ENCODE assay signal across 1 fruit fly cellular context in the genomic region with DNA sequence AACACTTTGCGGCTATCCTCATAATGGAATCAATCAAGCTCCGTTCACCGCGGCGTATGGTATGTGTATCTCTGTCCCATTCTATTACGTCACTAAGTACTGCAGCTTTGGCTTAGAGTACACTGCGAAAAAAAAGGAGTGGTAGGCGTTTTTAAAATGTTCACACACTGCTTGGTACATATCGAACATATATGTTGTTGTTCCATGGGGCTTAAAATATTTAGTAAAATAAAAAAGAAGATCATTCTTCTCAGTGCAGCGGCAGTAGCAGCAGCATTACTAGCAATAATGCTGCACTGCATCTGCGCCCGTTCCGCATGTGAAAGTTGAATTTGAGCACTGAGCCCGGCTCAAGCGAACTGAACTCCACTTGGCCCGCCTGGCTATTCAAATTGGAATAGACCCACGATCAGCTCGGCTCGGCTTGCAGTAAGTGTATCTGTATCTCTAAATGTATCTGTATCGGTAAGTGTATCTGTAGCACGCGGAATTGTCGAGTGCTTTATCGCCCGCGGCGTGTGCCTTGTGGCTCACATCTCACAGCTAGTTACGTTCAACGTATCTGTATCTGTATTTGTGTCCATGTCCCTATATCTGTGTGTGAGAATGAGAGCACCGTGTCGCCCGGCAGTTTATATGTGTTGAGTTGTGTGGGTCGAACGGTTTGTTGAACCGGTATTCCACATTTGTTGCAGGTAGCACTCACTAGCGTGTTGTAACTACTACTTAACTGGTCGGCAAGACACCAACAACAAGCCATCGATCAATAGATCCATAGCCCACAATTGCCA.
TF ChIP-seq lines count a peak whose summit lies in the region.

No protein-coding gene starts in this region.

TF ChIP-seq in whole organism, embryonic, 481 proteins besides CTCF, POLR2A, EP300 and RAD21 (continued from another document and continues in another):
- TF ChIP-seq CG14441 (GFP tag; IDR thresholded peaks at IDR 0.05; lab: Robert Waterston, UW), result peak; percentile 66
- TF ChIP-seq pfk (GFP tag; optimal IDR thresholded peaks at IDR 0.05; lab: Kevin White, UChicago), result no peak
- TF ChIP-seq Dp (GFP tag; optimal IDR thresholded peaks at IDR 0.05; lab: Kevin White, UChicago), result no peak
- TF ChIP-seq pum (GFP tag; optimal IDR thresholded peaks at IDR 0.05; lab: Kevin White, UChicago), result peak; percentile 54
- TF ChIP-seq CG4617 (GFP tag; optimal IDR thresholded peaks at IDR 0.05; lab: Kevin White, UChicago; ENCODE audit: borderline replicate concordance), result peak; percentile 12
- no peak for TF ChIP-seq Ravus (GFP tag; IDR thresholded peaks at IDR 0.05; lab: Robert Waterston, UW)
- TF ChIP-seq CG2678 (tag; optimal IDR thresholded peaks at IDR 0.05; lab: Kevin White, UChicago), result peak; percentile 67
- TF ChIP-seq CG8765 (GFP tag; IDR thresholded peaks at IDR 0.05; lab: Robert Waterston, UW), result no peak
- TF ChIP-seq CG6854 (GFP tag; optimal IDR thresholded peaks at IDR 0.05; lab: Kevin White, UChicago), result no peak
- peak; percentile 44; the same call in 1 of the 3 replicates for TF ChIP-seq otp (GFP tag; IDR thresholded peaks at IDR 0.05; lab: Robert Waterston, UW)
- TF ChIP-seq gsb (GFP tag; IDR thresholded peaks at IDR 0.05; lab: Robert Waterston, UW), result no peak
- TF ChIP-seq CG10979 (tag; optimal IDR thresholded peaks at IDR 0.05; lab: Kevin White, UChicago), result peak; percentile 61
- TF ChIP-seq CG10431 (GFP tag; optimal IDR thresholded peaks at IDR 0.05; lab: Kevin White, UChicago), result no peak
- TF ChIP-seq CG9817 (tag; optimal IDR thresholded peaks at IDR 0.05; lab: Kevin White, UChicago), result peak; percentile 20
- peak; percentile 60 for TF ChIP-seq stc (GFP tag; IDR thresholded peaks at IDR 0.05; lab: Robert Waterston, UW)
- no peak for TF ChIP-seq slou (GFP tag; optimal IDR thresholded peaks at IDR 0.05; lab: Kevin White, UChicago)
- no peak for TF ChIP-seq knrl (GFP tag; IDR thresholded peaks at IDR 0.05; lab: Robert Waterston, UW; ENCODE audit: partially characterized antibody)
- no peak for TF ChIP-seq CG7745 (tag; optimal IDR thresholded peaks at IDR 0.05; lab: Kevin White, UChicago)
- no peak for TF ChIP-seq pros (GFP tag; optimal IDR thresholded peaks at IDR 0.05; lab: Kevin White, UChicago)
- no peak for TF ChIP-seq yki (optimal IDR thresholded peaks at IDR 0.05; lab: Kevin White, UChicago)
- TF ChIP-seq CG3407 (GFP tag; optimal IDR thresholded peaks at IDR 0.05; lab: Kevin White, UChicago), result no peak
- TF ChIP-seq Neu2 (GFP tag; optimal IDR thresholded peaks at IDR 0.05; lab: Kevin White, UChicago; ENCODE audit: borderline replicate concordance), result no peak
- peak; percentile 41 for TF ChIP-seq CG33213 (GFP tag; optimal IDR thresholded peaks at IDR 0.05; lab: Kevin White, UChicago)
- TF ChIP-seq Hr3 (GFP tag; optimal IDR thresholded peaks at IDR 0.05; lab: Kevin White, UChicago), result peak; percentile 43
- TF ChIP-seq CG11695 (GFP tag; IDR thresholded peaks at IDR 0.05; lab: Robert Waterston, UW), result 0 out of 3 replicates have a peak, but pooled peaks have one; percentile 45
- peak; percentile 63 for TF ChIP-seq row (GFP tag; IDR thresholded peaks at IDR 0.05; lab: Robert Waterston, UW)
- peak; percentile 41 for TF ChIP-seq CG6813 (GFP tag; optimal IDR thresholded peaks at IDR 0.05; lab: Kevin White, UChicago)
- TF ChIP-seq Atf3 (GFP tag; optimal IDR thresholded peaks at IDR 0.05; lab: Kevin White, UChicago), result peak; percentile 54
- peak; percentile 41 for TF ChIP-seq Meics (GFP tag; optimal IDR thresholded peaks at IDR 0.05; lab: Kevin White, UChicago)
- peak; percentile 47; the same call in 1 of the 2 replicates for TF ChIP-seq Xrp1 (GFP tag; IDR thresholded peaks at IDR 0.05; lab: Robert Waterston, UW)
- TF ChIP-seq Med (GFP tag; lab: Kevin White, UChicago), result peak; percentile 84
- peak; percentile 51 for TF ChIP-seq az2 (GFP tag; optimal IDR thresholded peaks at IDR 0.05; lab: Kevin White, UChicago)
- TF ChIP-seq fd3F (GFP tag; optimal IDR thresholded peaks at IDR 0.05; lab: Kevin White, UChicago), result no peak
- peak; percentile 58 for TF ChIP-seq HHEX (GFP tag; optimal IDR thresholded peaks at IDR 0.05; lab: Kevin White, UChicago)
- no peak for TF ChIP-seq emc (GFP tag; optimal IDR thresholded peaks at IDR 0.05; lab: Kevin White, UChicago)
- peak; percentile 16 for TF ChIP-seq CG6254 (GFP tag; optimal IDR thresholded peaks at IDR 0.05; lab: Kevin White, UChicago)
- peak; percentile 19 for TF ChIP-seq CG10462 (GFP tag; optimal IDR thresholded peaks at IDR 0.05; lab: Kevin White, UChicago)
- TF ChIP-seq CG12942 (GFP tag; optimal IDR thresholded peaks at IDR 0.05; lab: Kevin White, UChicago), result peak; percentile 33
- TF ChIP-seq pita (GFP tag; optimal IDR thresholded peaks at IDR 0.05; lab: Kevin White, UChicago), result no peak
- TF ChIP-seq lola (GFP tag; optimal IDR thresholded peaks at IDR 0.05; lab: Kevin White, UChicago), result no peak
- TF ChIP-seq ase (GFP tag; IDR thresholded peaks at IDR 0.05; lab: Robert Waterston, UW), result peak; percentile 60; the same call in 1 of the 3 replicates
- no peak for TF ChIP-seq CG15601 (tag; optimal IDR thresholded peaks at IDR 0.05; lab: Kevin White, UChicago)
- no peak for TF ChIP-seq fru (optimal IDR thresholded peaks at IDR 0.05; lab: Kevin White, UChicago)
- no peak for TF ChIP-seq CkIIα-i1 (GFP tag; IDR thresholded peaks at IDR 0.05; lab: Robert Waterston, UW)
- no peak for TF ChIP-seq CG1792 (GFP tag; optimal IDR thresholded peaks at IDR 0.05; lab: Kevin White, UChicago)
- TF ChIP-seq Scr (GFP tag; IDR thresholded peaks at IDR 0.05; lab: Robert Waterston, UW; ENCODE audit: partially characterized antibody), result no peak
- TF ChIP-seq CG9727 (GFP tag; optimal IDR thresholded peaks at IDR 0.05; lab: Kevin White, UChicago), result peak; percentile 36
- TF ChIP-seq repo (GFP tag; optimal IDR thresholded peaks at IDR 0.05; lab: Kevin White, UChicago), result no peak
- TF ChIP-seq dysf (GFP tag; IDR thresholded peaks at IDR 0.05; lab: Robert Waterston, UW), result peak; percentile 67
- TF ChIP-seq CG11696 (GFP tag; IDR thresholded peaks at IDR 0.05; lab: Robert Waterston, UW), result no peak
- no peak for TF ChIP-seq CG10147 (GFP tag; optimal IDR thresholded peaks at IDR 0.05; lab: Kevin White, UChicago)
- TF ChIP-seq Camta (GFP tag; optimal IDR thresholded peaks at IDR 0.05; lab: Kevin White, UChicago), result peak; percentile 26
- TF ChIP-seq Dll (GFP tag; IDR thresholded peaks at IDR 0.05; lab: Robert Waterston, UW; ENCODE audit: partially characterized antibody), result no peak
- peak; percentile 49 for TF ChIP-seq CG5180 (GFP tag; optimal IDR thresholded peaks at IDR 0.05; lab: Kevin White, UChicago)
- TF ChIP-seq unpg (GFP tag; optimal IDR thresholded peaks at IDR 0.05; lab: Kevin White, UChicago), result peak; percentile 40
- TF ChIP-seq cwo (GFP tag; optimal IDR thresholded peaks at IDR 0.05; lab: Kevin White, UChicago), result peak; percentile 7
- TF ChIP-seq CG8359 (GFP tag; optimal IDR thresholded peaks at IDR 0.05; lab: Kevin White, UChicago; ENCODE audit: borderline replicate concordance), result no peak
- peak; percentile 5 for TF ChIP-seq CG2116 (GFP tag; optimal IDR thresholded peaks at IDR 0.05; lab: Kevin White, UChicago)
- peak; percentile 32; the same call in 1 of the 3 replicates for TF ChIP-seq gce (GFP tag; IDR thresholded peaks at IDR 0.05; lab: Robert Waterston, UW)
- no peak for TF ChIP-seq ham (GFP tag; IDR thresholded peaks at IDR 0.05; lab: Robert Waterston, UW)
- TF ChIP-seq CoRest (tag; optimal IDR thresholded peaks at IDR 0.05; lab: Kevin White, UChicago), result peak; percentile 60
- peak; percentile 70; the same call in 2 of the 3 replicates for TF ChIP-seq CG34422 (GFP tag; IDR thresholded peaks at IDR 0.05; lab: Robert Waterston, UW)
- peak; percentile 33 for TF ChIP-seq Abd-B (GFP tag; optimal IDR thresholded peaks at IDR 0.05; lab: Kevin White, UChicago)
- 0 out of 3 replicates have a peak, but pooled peaks have one; percentile 15 for TF ChIP-seq CG2199 (GFP tag; IDR thresholded peaks at IDR 0.05; lab: Robert Waterston, UW)
- TF ChIP-seq CG7987 (GFP tag; optimal IDR thresholded peaks at IDR 0.05; lab: Kevin White, UChicago), result no peak
- TF ChIP-seq shn (GFP tag; optimal IDR thresholded peaks at IDR 0.05; lab: Kevin White, UChicago), result no peak
- TF ChIP-seq Ets65A (GFP tag; lab: Kevin White, UChicago), result peak; percentile 46
- peak; percentile 65 for TF ChIP-seq jing (GFP tag; optimal IDR thresholded peaks at IDR 0.05; lab: Kevin White, UChicago)
- TF ChIP-seq btn (GFP tag; optimal IDR thresholded peaks at IDR 0.05; lab: Kevin White, UChicago), result peak; percentile 36
- TF ChIP-seq stwl (tag; optimal IDR thresholded peaks at IDR 0.05; lab: Kevin White, UChicago), result no peak
- TF ChIP-seq Six4 (GFP tag; optimal IDR thresholded peaks at IDR 0.05; lab: Kevin White, UChicago), result peak; percentile 1
- peak; percentile 67 for TF ChIP-seq CG10366 (GFP tag; IDR thresholded peaks at IDR 0.05; lab: Robert Waterston, UW)
- TF ChIP-seq CG7372 (GFP tag; IDR thresholded peaks at IDR 0.05; lab: Robert Waterston, UW), result no peak
- peak; percentile 10 for TF ChIP-seq NC2β (GFP tag; optimal IDR thresholded peaks at IDR 0.05; lab: Kevin White, UChicago)
- no peak for TF ChIP-seq bbx (GFP tag; IDR thresholded peaks at IDR 0.05; lab: Robert Waterston, UW; ENCODE audit: partially characterized antibody)
- peak; percentile 1 for TF ChIP-seq ab (GFP tag; optimal IDR thresholded peaks at IDR 0.05; lab: Kevin White, UChicago)
- peak; percentile 20 for TF ChIP-seq nerfin-1 (tag; optimal IDR thresholded peaks at IDR 0.05; lab: Kevin White, UChicago)
- peak; percentile 51 for TF ChIP-seq CG1529 (GFP tag; optimal IDR thresholded peaks at IDR 0.05; lab: Kevin White, UChicago)
- no peak for TF ChIP-seq MTF-1 (GFP tag; optimal IDR thresholded peaks at IDR 0.05; lab: Kevin White, UChicago; ENCODE audit: borderline replicate concordance)
- no peak for TF ChIP-seq twi (tag; optimal IDR thresholded peaks at IDR 0.05; lab: Kevin White, UChicago)
- peak; percentile 56 for TF ChIP-seq CG15269 (tag; optimal IDR thresholded peaks at IDR 0.05; lab: Kevin White, UChicago)
- peak; percentile 2 for TF ChIP-seq CG13775 (GFP tag; optimal IDR thresholded peaks at IDR 0.05; lab: Kevin White, UChicago)
- TF ChIP-seq ranshi (GFP tag; IDR thresholded peaks at IDR 0.05; lab: Robert Waterston, UW), result peak; percentile 46; the same call in 1 of the 2 replicates
- peak; percentile 51 for TF ChIP-seq CG6689 (GFP tag; IDR thresholded peaks at IDR 0.05; lab: Robert Waterston, UW)
- peak; percentile 72; the same call in 1 of the 2 replicates for TF ChIP-seq H2.0 (GFP tag; IDR thresholded peaks at IDR 0.05; lab: Robert Waterston, UW)
- TF ChIP-seq CG13424 (tag; optimal IDR thresholded peaks at IDR 0.05; lab: Kevin White, UChicago), result peak; percentile 65
- no peak for TF ChIP-seq cas (GFP tag; IDR thresholded peaks at IDR 0.05; lab: Robert Waterston, UW)
- no peak for TF ChIP-seq CG12299 (tag; optimal IDR thresholded peaks at IDR 0.05; lab: Kevin White, UChicago)
- no peak for TF ChIP-seq aop (GFP tag; IDR thresholded peaks at IDR 0.05; lab: Robert Waterston, UW)
- TF ChIP-seq CG31441 (GFP tag; IDR thresholded peaks at IDR 0.05; lab: Robert Waterston, UW), result peak; percentile 61
- TF ChIP-seq CG14965 (GFP tag; optimal IDR thresholded peaks at IDR 0.05; lab: Kevin White, UChicago; ENCODE audit: borderline replicate concordance), result no peak
- TF ChIP-seq CG1832 (GFP tag; optimal IDR thresholded peaks at IDR 0.05; lab: Kevin White, UChicago), result no peak
- TF ChIP-seq tx (GFP tag; optimal IDR thresholded peaks at IDR 0.05; lab: Kevin White, UChicago), result no peak
- peak; percentile 18 for TF ChIP-seq CG4328 (GFP tag; optimal IDR thresholded peaks at IDR 0.05; lab: Kevin White, UChicago)
- TF ChIP-seq E2f1 (GFP tag; IDR thresholded peaks at IDR 0.05; lab: Robert Waterston, UW), result no peak
- no peak for TF ChIP-seq eyg (GFP tag; optimal IDR thresholded peaks at IDR 0.05; lab: Kevin White, UChicago)
- peak; percentile 29 for TF ChIP-seq CG14710 (tag; optimal IDR thresholded peaks at IDR 0.05; lab: Kevin White, UChicago)
- peak; percentile 82 for TF ChIP-seq CG17359 (tag; optimal IDR thresholded peaks at IDR 0.05; lab: Kevin White, UChicago)
- peak; percentile 64 for TF ChIP-seq ind (GFP tag; optimal IDR thresholded peaks at IDR 0.05; lab: Kevin White, UChicago)
- TF ChIP-seq oc (tag; optimal IDR thresholded peaks at IDR 0.05; lab: Kevin White, UChicago), result peak; percentile 80
- no peak for TF ChIP-seq CG30020 (tag; optimal IDR thresholded peaks at IDR 0.05; lab: Kevin White, UChicago)
- peak; percentile 46; the same call in 1 of the 2 replicates for TF ChIP-seq sob (GFP tag; IDR thresholded peaks at IDR 0.05; lab: Robert Waterston, UW)
- TF ChIP-seq CG13624 (GFP tag; optimal IDR thresholded peaks at IDR 0.05; lab: Kevin White, UChicago), result no peak
- peak; percentile 10 for TF ChIP-seq NC2α (GFP tag; optimal IDR thresholded peaks at IDR 0.05; lab: Kevin White, UChicago)
- peak; percentile 71 for TF ChIP-seq seq (GFP tag; IDR thresholded peaks at IDR 0.05; lab: Robert Waterston, UW)
- no peak for TF ChIP-seq Bgb (GFP tag; IDR thresholded peaks at IDR 0.05; lab: Robert Waterston, UW; ENCODE audit: partially characterized antibody)
- TF ChIP-seq CG12071 (GFP tag; optimal IDR thresholded peaks at IDR 0.05; lab: Kevin White, UChicago), result peak; percentile 42
- TF ChIP-seq Mad (GFP tag; optimal IDR thresholded peaks at IDR 0.05; lab: Kevin White, UChicago), result peak; percentile 42
- peak; percentile 63 for TF ChIP-seq CG17328 (GFP tag; IDR thresholded peaks at IDR 0.05; lab: Robert Waterston, UW)
- TF ChIP-seq CG10267 (tag; optimal IDR thresholded peaks at IDR 0.05; lab: Kevin White, UChicago), result peak; percentile 35
- peak; percentile 23 for TF ChIP-seq Dad (GFP tag; optimal IDR thresholded peaks at IDR 0.05; lab: Kevin White, UChicago)
- peak; percentile 53; the same call in 1 of the 3 replicates for TF ChIP-seq CG6175 (GFP tag; IDR thresholded peaks at IDR 0.05; lab: Robert Waterston, UW)
- no peak for TF ChIP-seq CG18011 (GFP tag; optimal IDR thresholded peaks at IDR 0.05; lab: Kevin White, UChicago)
- TF ChIP-seq Pdp1 (GFP tag; optimal IDR thresholded peaks at IDR 0.05; lab: Kevin White, UChicago), result peak in 1 of 2 experiments; percentile 63
- no peak for TF ChIP-seq CG11456 (GFP tag; IDR thresholded peaks at IDR 0.05; lab: Robert Waterston, UW)
- TF ChIP-seq bigmax (GFP tag; optimal IDR thresholded peaks at IDR 0.05; lab: Kevin White, UChicago), result no peak
- TF ChIP-seq CG4424 (GFP tag; optimal IDR thresholded peaks at IDR 0.05; lab: Kevin White, UChicago), result peak; percentile 61
- TF ChIP-seq schlank (tag; optimal IDR thresholded peaks at IDR 0.05; lab: Kevin White, UChicago), result no peak
- TF ChIP-seq CG18599 (GFP tag; optimal IDR thresholded peaks at IDR 0.05; lab: Kevin White, UChicago), result peak; percentile 33
- no peak for TF ChIP-seq ac (GFP tag; optimal IDR thresholded peaks at IDR 0.05; lab: Kevin White, UChicago)
- peak; percentile 58 for TF ChIP-seq CG12659 (GFP tag; optimal IDR thresholded peaks at IDR 0.05; lab: Kevin White, UChicago)
